Fruit fly (Drosophila melanogaster) whole organism, embryonic: Measurements from ENCODE around the gene CG9270.

Source experiments
- Atf3 ChIP-seq: fragments of 200-800 bp; sonication (Bioruptor generic); optimal IDR thresholded peaks from 3 replicates; lab custom pipeline; 2016; ENCODE audit warnings: missing biosample characterization, missing genetic modification characterization
- BEAF-32 ChIP-seq: fragments of 200-800 bp; sonication (Bioruptor generic); optimal IDR thresholded peaks from 3 replicates; lab custom pipeline; 2017; ENCODE audit warnings: missing biosample characterization, missing genetic modification characterization, mild to moderate bottlenecking, moderate library complexity, missing genetic modification reagents
- Bdp1 ChIP-seq: fragments of 200-800 bp; sonication (Bioruptor generic); optimal IDR thresholded peaks from 3 replicates; lab custom pipeline; 2016; ENCODE audit warnings: missing biosample characterization, missing genetic modification characterization
- CG11085 ChIP-seq: fragments of 200-800 bp; sonication (Bioruptor generic); IDR thresholded peaks from 2 replicates; pipeline ENCODE4 v1.3.6; 2022; ENCODE audit warnings: missing biosample characterization, missing genetic modification characterization
- CG11695 ChIP-seq: fragments of 200-800 bp; sonication (Bioruptor generic); IDR thresholded peaks from 3 replicates; pipeline ENCODE4 v1.3.6; 2022; ENCODE audit warnings: missing biosample characterization, missing genetic modification characterization
- CG14710 ChIP-seq: fragments of 200-800 bp; sonication (Bioruptor generic); optimal IDR thresholded peaks from 3 replicates; lab custom pipeline; 2019; ENCODE audit warnings: missing biosample characterization, mild to moderate bottlenecking, missing genetic modification characterization, moderate library complexity
- CG17829 ChIP-seq: fragments of 200-800 bp; optimal IDR thresholded peaks from 2 replicates; lab custom pipeline; 2019; ENCODE audit warnings: missing biosample characterization, mild to moderate bottlenecking, missing genetic modification characterization, moderate library complexity
- CG1792 ChIP-seq: fragments of 200-800 bp; sonication (Bioruptor generic); optimal IDR thresholded peaks from 2 replicates; lab custom pipeline; 2016; ENCODE audit warnings: missing biosample characterization, missing genetic modification characterization
- CG2129 ChIP-seq: fragments of 200-800 bp; sonication (Bioruptor generic); IDR thresholded peaks from 2 replicates; pipeline ENCODE4 v1.3.6; 2022; ENCODE audit warnings: missing biosample characterization, missing genetic modification characterization; ENCODE audit not compliant: partially characterized antibody
- CG2202 ChIP-seq: fragments of 200-800 bp; sonication (Bioruptor generic); optimal IDR thresholded peaks from 2 replicates; lab custom pipeline; 2018; ENCODE audit warnings: missing biosample characterization, mild to moderate bottlenecking, missing genetic modification characterization
- CG31224 ChIP-seq: fragments of 200-800 bp; sonication (Bioruptor generic); IDR thresholded peaks from 2 replicates; pipeline ENCODE4 v1.3.6; 2022; ENCODE audit warnings: missing biosample characterization, missing genetic modification characterization
- CG4328 ChIP-seq: fragments of 200-800 bp; sonication (Bioruptor generic); optimal IDR thresholded peaks from 3 replicates; lab custom pipeline; 2017; ENCODE audit warnings: missing biosample characterization, missing genetic modification reagents, missing genetic modification characterization
- CG4707 ChIP-seq: fragments of 200-800 bp; sonication (Bioruptor generic); optimal IDR thresholded peaks from 2 replicates; lab custom pipeline; 2018; ENCODE audit warnings: missing biosample characterization, mild to moderate bottlenecking, missing genetic modification characterization, moderate library complexity
- CG4820 ChIP-seq: fragments of 200-800 bp; sonication (Bioruptor generic); optimal IDR thresholded peaks from 3 replicates; lab custom pipeline; 2016; ENCODE audit warnings: missing biosample characterization, missing genetic modification characterization
- CG7928 ChIP-seq: fragments of 200-800 bp; sonication (Bioruptor generic); optimal IDR thresholded peaks from 2 replicates; lab custom pipeline; 2017; ENCODE audit warnings: missing biosample characterization, mild to moderate bottlenecking, missing genetic modification characterization
- CG7963 ChIP-seq: fragments of 200-800 bp; sonication (Bioruptor generic); IDR thresholded peaks from 3 replicates; pipeline ENCODE4 v1.3.6; 2022; ENCODE audit warnings: missing biosample characterization, missing genetic modification characterization; ENCODE audit not compliant: partially characterized antibody
- CG9797 ChIP-seq: fragments of 200-800 bp; sonication (Bioruptor generic); optimal IDR thresholded peaks from 3 replicates; lab custom pipeline; 2018; ENCODE audit warnings: missing biosample characterization, mild to moderate bottlenecking, missing genetic modification characterization
- D19A ChIP-seq: fragments of 200-800 bp; optimal IDR thresholded peaks from 3 replicates; lab custom pipeline; 2019; ENCODE audit warnings: missing biosample characterization, mild to moderate bottlenecking, missing genetic modification characterization, moderate library complexity
- Doc2 ChIP-seq: fragments of 200-800 bp; sonication (Bioruptor generic); IDR thresholded peaks from 2 replicates; pipeline ENCODE4 v1.3.6; 2022; ENCODE audit warnings: missing biosample characterization, missing genetic modification characterization
- Dp ChIP-seq: fragments of 200-800 bp; sonication (Bioruptor generic); optimal IDR thresholded peaks from 2 replicates; lab custom pipeline; 2018; ENCODE audit warnings: missing biosample characterization, mild to moderate bottlenecking, missing genetic modification characterization, moderate library complexity
- Ets65A ChIP-seq: fragments of 200-800 bp; sonication (Bioruptor generic); peaks from one replicate; lab custom pipeline; 2016; ENCODE audit warnings: missing biosample characterization, missing genetic modification characterization
- Gsc ChIP-seq: fragments of 200-800 bp; sonication (Bioruptor generic); IDR thresholded peaks from 2 replicates; pipeline ENCODE4 v1.3.6; 2022; ENCODE audit warnings: missing biosample characterization, missing genetic modification characterization
- Gug ChIP-seq: fragments of 200-800 bp; sonication (Bioruptor generic); IDR thresholded peaks from 4 replicates; pipeline ENCODE4 v1.3.6; 2022; ENCODE audit warnings: missing biosample characterization, missing genetic modification characterization
- H15 ChIP-seq: fragments of 200-800 bp; sonication (Bioruptor generic); IDR thresholded peaks from 3 replicates; pipeline ENCODE4 v1.3.6; 2022; ENCODE audit warnings: missing biosample characterization, missing genetic modification characterization
- HLHmδ ChIP-seq: fragments of 200-800 bp; sonication (Bioruptor generic); optimal IDR thresholded peaks from 2 replicates; lab custom pipeline; 2018; ENCODE audit warnings: missing biosample characterization, mild to moderate bottlenecking, missing genetic modification characterization, moderate library complexity
- HmgD ChIP-seq: fragments of 200-800 bp; sonication (Bioruptor generic); optimal IDR thresholded peaks from 3 replicates; lab custom pipeline; 2016; ENCODE audit warnings: missing biosample characterization, missing genetic modification characterization
- Hmr ChIP-seq: fragments of 200-800 bp; sonication (Bioruptor generic); optimal IDR thresholded peaks from 3 replicates; lab custom pipeline; 2017; ENCODE audit warnings: mild to moderate bottlenecking, missing biosample characterization, missing genetic modification reagents, missing genetic modification characterization
- Hr3 ChIP-seq: fragments of 200-800 bp; sonication (Bioruptor generic); optimal IDR thresholded peaks from 3 replicates; lab custom pipeline; 2016; ENCODE audit warnings: missing biosample characterization, missing genetic modification characterization
- NC2β ChIP-seq: fragments of 200-800 bp; sonication (Bioruptor generic); optimal IDR thresholded peaks from 2 replicates; lab custom pipeline; 2016; ENCODE audit warnings: missing biosample characterization, missing genetic modification characterization
- Rx ChIP-seq: fragments of 200-800 bp; sonication (Bioruptor generic); IDR thresholded peaks from 2 replicates; pipeline ENCODE4 v1.3.6; 2022; ENCODE audit warnings: missing biosample characterization, missing genetic modification characterization
- Sry-β ChIP-seq: fragments of 200-800 bp; sonication (Bioruptor generic); optimal IDR thresholded peaks from 2 replicates; lab custom pipeline; 2018; ENCODE audit warnings: missing biosample characterization, mild to moderate bottlenecking, missing genetic modification characterization, moderate library complexity
- Trl ChIP-seq, 3 experiments: fragments of >200 bp in 2 of 3; fragments of 200-800 bp in 1 of 3; sonication (Bioruptor generic) in 1 of 3; optimal IDR thresholded peaks; 2 replicates in 1 of 3; 3 replicates in 2 of 3; lab custom pipeline; 2016 to 2017; ENCODE audit warnings: missing biosample characterization in 1 of 3, missing genetic modification characterization in 1 of 3
- ab ChIP-seq: fragments of 200-800 bp; sonication (Bioruptor generic); optimal IDR thresholded peaks from 2 replicates; lab custom pipeline; 2016; ENCODE audit warnings: missing biosample characterization, missing genetic modification characterization
- btn ChIP-seq: fragments of 200-800 bp; sonication (Bioruptor generic); optimal IDR thresholded peaks from 2 replicates; lab custom pipeline; 2016; ENCODE audit warnings: missing biosample characterization, missing genetic modification characterization
- crc ChIP-seq: fragments of 200-800 bp; sonication (Bioruptor generic); optimal IDR thresholded peaks from 2 replicates; lab custom pipeline; 2016; ENCODE audit warnings: missing biosample characterization, missing genetic modification characterization
- dati ChIP-seq: fragments of 200-800 bp; sonication (Bioruptor generic); IDR thresholded peaks from 2 replicates; pipeline ENCODE4 v1.3.6; 2022; ENCODE audit warnings: missing biosample characterization, missing genetic modification characterization
- dmrt11E ChIP-seq: fragments of 200-800 bp; sonication (Bioruptor generic); optimal IDR thresholded peaks from 3 replicates; lab custom pipeline; 2018; ENCODE audit warnings: missing biosample characterization, mild to moderate bottlenecking, missing genetic modification characterization, moderate library complexity
- dysf ChIP-seq: fragments of 200-800 bp; sonication (Bioruptor generic); IDR thresholded peaks from 3 replicates; pipeline ENCODE4 v1.3.6; 2022; ENCODE audit warnings: missing biosample characterization, missing genetic modification characterization
- emc ChIP-seq: fragments of 200-800 bp; sonication (Bioruptor generic); optimal IDR thresholded peaks from 2 replicates; lab custom pipeline; 2016; ENCODE audit warnings: missing biosample characterization, missing genetic modification characterization
- ems ChIP-seq: fragments of 200-800 bp; sonication (Bioruptor generic); optimal IDR thresholded peaks from 3 replicates; lab custom pipeline; 2016; ENCODE audit warnings: missing biosample characterization, missing genetic modification characterization
- grn ChIP-seq: fragments of 200-800 bp; sonication (Bioruptor generic); optimal IDR thresholded peaks from 3 replicates; lab custom pipeline; 2017; ENCODE audit warnings: missing biosample characterization, missing genetic modification characterization
- hb ChIP-seq: fragments of 200-800 bp; sonication (Bioruptor generic); IDR thresholded peaks from 3 replicates; pipeline ENCODE4 v1.3.6; 2022; ENCODE audit warnings: missing biosample characterization, missing genetic modification characterization; ENCODE audit not compliant: partially characterized antibody
- klu ChIP-seq: fragments of 200-800 bp; sonication (Bioruptor generic); IDR thresholded peaks from 2 replicates; pipeline ENCODE4 v1.3.6; 2022; ENCODE audit warnings: missing biosample characterization, missing genetic modification characterization
- nerfin-2 ChIP-seq: fragments of 200-800 bp; sonication (Bioruptor generic); IDR thresholded peaks from 2 replicates; pipeline ENCODE4 v1.3.6; 2022; ENCODE audit warnings: missing biosample characterization, missing genetic modification characterization; ENCODE audit not compliant: partially characterized antibody
- pfk ChIP-seq: fragments of 200-800 bp; sonication (Bioruptor generic); optimal IDR thresholded peaks from 2 replicates; lab custom pipeline; 2018; ENCODE audit warnings: missing biosample characterization, mild to moderate bottlenecking, missing genetic modification characterization, moderate library complexity
- pzg ChIP-seq: fragments of 200-800 bp; sonication (Bioruptor generic); optimal IDR thresholded peaks from 3 replicates; lab custom pipeline; 2018; ENCODE audit warnings: missing biosample characterization, mild to moderate bottlenecking, missing genetic modification characterization, moderate library complexity
- ro ChIP-seq: fragments of 200-800 bp; sonication (Bioruptor generic); IDR thresholded peaks from 2 replicates; pipeline ENCODE4 v1.3.6; 2022; ENCODE audit warnings: missing biosample characterization, missing genetic modification characterization
- shn ChIP-seq: fragments of 200-800 bp; sonication (Bioruptor generic); optimal IDR thresholded peaks from 3 replicates; lab custom pipeline; 2016; ENCODE audit warnings: missing biosample characterization, missing genetic modification characterization
- tx ChIP-seq: fragments of 200-800 bp; sonication (Bioruptor generic); optimal IDR thresholded peaks from 2 replicates; lab custom pipeline; 2016; ENCODE audit warnings: missing biosample characterization, missing genetic modification characterization
- usp ChIP-seq: fragments of >200 bp; optimal IDR thresholded peaks from 2 replicates; lab custom pipeline; 2017; ENCODE audit warnings: missing biosample characterization, missing genetic modification characterization

Gene CG9270

dm6 chr2L:20974037-20974646 lies 40.2 kb upstream of the CG9270 start (continued):
- TF ChIP-seq HmgD (GFP tag; lab: Kevin White, UChicago), result no peak
- no peak for TF ChIP-seq pzg (GFP tag; lab: Kevin White, UChicago)
- TF ChIP-seq crc (GFP tag; lab: Kevin White, UChicago), result peak; percentile 21
- TF ChIP-seq CG2129, result no peak
- TF ChIP-seq emc (GFP tag; lab: Kevin White, UChicago), result no peak
- TF ChIP-seq Atf3 (GFP tag; lab: Kevin White, UChicago), result peak; percentile 2
- no peak for TF ChIP-seq CG11695 (GFP tag; lab: Robert Waterston, UW)
- TF ChIP-seq CG4820 (GFP tag; lab: Kevin White, UChicago), result peak; percentile 62
- TF ChIP-seq Doc2 (GFP tag; lab: Robert Waterston, UW), result no peak
- TF ChIP-seq BEAF-32 (GFP tag; lab: Kevin White, UChicago), result no peak
- TF ChIP-seq ro (GFP tag; lab: Robert Waterston, UW), result no peak
- no peak for TF ChIP-seq Gsc
- TF ChIP-seq ab, result no peak
- TF ChIP-seq shn (GFP tag; lab: Kevin White, UChicago), result no peak
- TF ChIP-seq hb (GFP tag; lab: Robert Waterston, UW), result no peak
- TF ChIP-seq CG11085 (GFP tag; lab: Robert Waterston, UW), result no peak
- no peak for TF ChIP-seq CG4328 (GFP tag; lab: Kevin White, UChicago)
- no peak for TF ChIP-seq CG9797 (GFP tag; lab: Kevin White, UChicago)
- peak; percentile 24; the same call in 1 of the 4 replicates for TF ChIP-seq Gug
- TF ChIP-seq Bdp1 (GFP tag; lab: Kevin White, UChicago), result no peak
- TF ChIP-seq Sry-β (GFP tag; lab: Kevin White, UChicago), result peak; percentile 2
- TF ChIP-seq nerfin-2 (GFP tag; lab: Robert Waterston, UW), result no peak
- TF ChIP-seq CG7963 (GFP tag; lab: Robert Waterston, UW), result no peak
- TF ChIP-seq Trl (optimal IDR thresholded peaks at IDR 0.05; lab: Kevin White, UChicago), result no peak
- peak; percentile 45 for TF ChIP-seq Trl (GFP tag; optimal IDR thresholded peaks at IDR 0.05; lab: Kevin White, UChicago)
- TF ChIP-seq CG14710 (tag; lab: Kevin White, UChicago), result peak; percentile 63
- peak; percentile 60 for TF ChIP-seq CG2202
- peak; percentile 64 for TF ChIP-seq NC2β (GFP tag; lab: Kevin White, UChicago)
- TF ChIP-seq CG1792 (GFP tag; lab: Kevin White, UChicago), result no peak
- no peak for TF ChIP-seq Hmr
- peak; percentile 66 for TF ChIP-seq CG17829 (tag; lab: Kevin White, UChicago)
- TF ChIP-seq dati (GFP tag; lab: Robert Waterston, UW), result no peak
- TF ChIP-seq CG4707 (GFP tag; lab: Kevin White, UChicago), result peak; percentile 70
- 0 out of 3 replicates have a peak, but pooled peaks have one; percentile 22 for TF ChIP-seq H15
- peak; percentile 51 for TF ChIP-seq grn (GFP tag; lab: Kevin White, UChicago)
- TF ChIP-seq klu (GFP tag; lab: Robert Waterston, UW), result no peak
- peak; percentile 20 for TF ChIP-seq ems
- TF ChIP-seq Rx (GFP tag; lab: Robert Waterston, UW), result peak; percentile 38; the same call in 1 of the 2 replicates
- no peak for TF ChIP-seq Dp (GFP tag; lab: Kevin White, UChicago)
- TF ChIP-seq usp (GFP tag; lab: Kevin White, UChicago), result no peak
- peak; percentile 63 for TF ChIP-seq dmrt11E
- peak; percentile 56 for TF ChIP-seq D19A (tag; lab: Kevin White, UChicago)
- TF ChIP-seq Ets65A (GFP tag; lab: Kevin White, UChicago), result peak; percentile 86
- no peak for TF ChIP-seq CG7928 (GFP tag; lab: Kevin White, UChicago)
- no peak for TF ChIP-seq HLHmδ (GFP tag; lab: Kevin White, UChicago)
- TF ChIP-seq CG31224 (GFP tag; lab: Robert Waterston, UW), result no peak
- peak; percentile 39 for TF ChIP-seq btn (GFP tag; lab: Kevin White, UChicago)
- no peak for TF ChIP-seq pfk (GFP tag; lab: Kevin White, UChicago)
- TF ChIP-seq dysf (GFP tag; lab: Robert Waterston, UW), result peak; percentile 47; the same call in 1 of the 3 replicates
- peak; percentile 29 for TF ChIP-seq Hr3
- TF ChIP-seq tx (GFP tag; lab: Kevin White, UChicago), result no peak
